Worm (Caenorhabditis elegans) whole organism, mixed stage, embryonic: ENCODE results near the gene dyrb-1.
A peak's percentile ranks its signal among the peaks of the same experiment; 100 is the strongest.

Experiments used
- M03D4.4 ChIP-seq: sonication (generic microtip); optimal IDR thresholded peaks from 2 replicates; lab custom pipeline; 2017; ENCODE audit warnings: mild to moderate bottlenecking, missing genetic modification characterization, missing compliant biosample characterization
- bed-3 ChIP-seq: fragments of 200-800 bp; sonication (Bioruptor generic); optimal IDR thresholded peaks from 3 replicates; lab custom pipeline; 2018; ENCODE audit warnings: mild to moderate bottlenecking, missing genetic modification characterization, moderate library complexity, missing compliant biosample characterization
- blmp-1 ChIP-seq: fragments of 150-350 bp; optimal IDR thresholded peaks from 2 replicates; lab custom pipeline; 2014; ENCODE audit warnings: missing biosample characterization, missing genetic modification characterization
- ceh-39 ChIP-seq: fragments of 150-350 bp; optimal IDR thresholded peaks from 2 replicates; lab custom pipeline; 2014; ENCODE audit warnings: missing biosample characterization, missing genetic modification characterization
- ceh-43 ChIP-seq: fragments of 200-800 bp; sonication (Bioruptor generic); optimal IDR thresholded peaks from 2 replicates; lab custom pipeline; 2018; ENCODE audit warnings: mild to moderate bottlenecking, missing genetic modification characterization, moderate library complexity, missing compliant biosample characterization
- ceh-83 ChIP-seq: fragments of 200-800 bp; sonication (Bioruptor generic); optimal IDR thresholded peaks from 2 replicates; lab custom pipeline; 2018; ENCODE audit warnings: mild to moderate bottlenecking, missing genetic modification characterization, missing compliant biosample characterization
- cnd-1 ChIP-seq: fragments of 200-800 bp; sonication (Bioruptor generic); optimal IDR thresholded peaks from 2 replicates; lab custom pipeline; 2018; ENCODE audit warnings: mild to moderate bottlenecking, missing genetic modification characterization, missing compliant biosample characterization
- drap-1 ChIP-seq: fragments of 200-800 bp; sonication (Bioruptor generic); optimal IDR thresholded peaks from 3 replicates; lab custom pipeline; 2018; ENCODE audit warnings: mild to moderate bottlenecking, missing genetic modification characterization, missing compliant biosample characterization
- elt-1 ChIP-seq: sonication (generic microtip); optimal IDR thresholded peaks from 2 replicates; lab custom pipeline; 2017; ENCODE audit warnings: missing genetic modification characterization, mild to moderate bottlenecking, missing compliant biosample characterization, antibody characterized with exemption, moderate library complexity, borderline replicate concordance; ENCODE audit not compliant: insufficient read depth
- elt-3 ChIP-seq: fragments of 150-350 bp; optimal IDR thresholded peaks from 2 replicates; lab custom pipeline; 2014; ENCODE audit warnings: missing biosample characterization, missing genetic modification characterization
- ham-2 ChIP-seq: fragments of 200-800 bp; sonication (Bioruptor generic); optimal IDR thresholded peaks from 2 replicates; lab custom pipeline; 2018; ENCODE audit warnings: mild to moderate bottlenecking, missing genetic modification characterization, missing compliant biosample characterization
- hlh-1 ChIP-seq: fragments of 150-350 bp; optimal IDR thresholded peaks from 2 replicates; lab custom pipeline; 2014; ENCODE audit warnings: missing biosample characterization, missing genetic modification reagents, missing genetic modification characterization
- lin-13 ChIP-seq: fragments of 150-350 bp; optimal IDR thresholded peaks from 2 replicates; lab custom pipeline; 2014; ENCODE audit warnings: missing biosample characterization, missing genetic modification characterization
- lin-32 ChIP-seq: fragments of 200-800 bp; sonication (Bioruptor generic); optimal IDR thresholded peaks from 2 replicates; lab custom pipeline; 2018; ENCODE audit warnings: mild to moderate bottlenecking, missing genetic modification characterization, missing compliant biosample characterization
- lsy-2 ChIP-seq: fragments of 150-350 bp; optimal IDR thresholded peaks from 2 replicates; lab custom pipeline; 2014; ENCODE audit warnings: missing biosample characterization, missing genetic modification characterization
- mab-5 ChIP-seq: fragments of 150-350 bp; optimal IDR thresholded peaks from 2 replicates; lab custom pipeline; 2014; ENCODE audit warnings: missing biosample characterization, missing genetic modification characterization
- mls-2 ChIP-seq: sonication (generic microtip); optimal IDR thresholded peaks from 2 replicates; lab custom pipeline; 2016; ENCODE audit warnings: mild to moderate bottlenecking, missing genetic modification characterization, moderate library complexity, missing compliant biosample characterization
- nhr-12 ChIP-seq: fragments of 150-350 bp; optimal IDR thresholded peaks from 2 replicates; lab custom pipeline; 2014; ENCODE audit warnings: missing biosample characterization, missing genetic modification characterization
- nhr-2 ChIP-seq: fragments of 150-350 bp; optimal IDR thresholded peaks from 2 replicates; lab custom pipeline; 2014; ENCODE audit warnings: missing biosample characterization, missing genetic modification characterization
- nhr-237 ChIP-seq: fragments of 150-350 bp; optimal IDR thresholded peaks from 2 replicates; lab custom pipeline; 2014; ENCODE audit warnings: missing biosample characterization, missing genetic modification characterization
- nhr-28 ChIP-seq: fragments of 150-350 bp; optimal IDR thresholded peaks from 2 replicates; lab custom pipeline; 2014; ENCODE audit warnings: missing biosample characterization, missing genetic modification characterization
- nhr-76 ChIP-seq: sonication (generic microtip); optimal IDR thresholded peaks from 2 replicates; lab custom pipeline; 2017; ENCODE audit warnings: missing biosample characterization, missing genetic modification characterization
- pha-4 ChIP-seq: fragments of 150-350 bp; optimal IDR thresholded peaks from 2 replicates; lab custom pipeline; 2018; ENCODE audit warnings: missing biosample characterization, missing genetic modification reagents, missing genetic modification characterization
- sem-2 ChIP-seq: fragments of 200-800 bp; sonication (Bioruptor generic); optimal IDR thresholded peaks from 2 replicates; lab custom pipeline; 2018; ENCODE audit warnings: mild to moderate bottlenecking, missing genetic modification characterization, missing compliant biosample characterization
- snpc-4 ChIP-seq: fragments of 150-350 bp; optimal IDR thresholded peaks from 2 replicates; lab custom pipeline; 2014; ENCODE audit warnings: missing biosample characterization, missing genetic modification characterization
- sptf-1 ChIP-seq: sonication (generic microtip); optimal IDR thresholded peaks from 2 replicates; lab custom pipeline; 2017; ENCODE audit warnings: mild to moderate bottlenecking, missing genetic modification characterization, moderate library complexity, missing compliant biosample characterization
- tbx-8 ChIP-seq: fragments of 200-800 bp; sonication (Bioruptor generic); optimal IDR thresholded peaks from 2 replicates; lab custom pipeline; 2018; ENCODE audit warnings: mild to moderate bottlenecking, missing genetic modification characterization, moderate library complexity, missing compliant biosample characterization
- unc-120 ChIP-seq: sonication (generic microtip); optimal IDR thresholded peaks from 2 replicates; lab custom pipeline; 2017; ENCODE audit warnings: missing genetic modification characterization, missing compliant biosample characterization; ENCODE audit not compliant: poor library complexity, severe bottlenecking
- unc-39 ChIP-seq: fragments of 150-350 bp; optimal IDR thresholded peaks from 2 replicates; lab custom pipeline; 2014; ENCODE audit warnings: missing biosample characterization, missing genetic modification characterization
- unc-62 ChIP-seq: fragments of 150-350 bp; optimal IDR thresholded peaks from 2 replicates; lab custom pipeline; 2014; ENCODE audit warnings: missing biosample characterization, missing genetic modification reagents, missing genetic modification characterization
- zip-8 ChIP-seq: fragments of 150-350 bp; optimal IDR thresholded peaks from 2 replicates; lab custom pipeline; 2014; ENCODE audit warnings: missing biosample characterization, missing genetic modification characterization
- ztf-11 ChIP-seq: fragments of 150-350 bp; optimal IDR thresholded peaks from 2 replicates; lab custom pipeline; 2014; ENCODE audit warnings: missing biosample characterization, missing genetic modification characterization

dyrb-1 gene

DNA sequence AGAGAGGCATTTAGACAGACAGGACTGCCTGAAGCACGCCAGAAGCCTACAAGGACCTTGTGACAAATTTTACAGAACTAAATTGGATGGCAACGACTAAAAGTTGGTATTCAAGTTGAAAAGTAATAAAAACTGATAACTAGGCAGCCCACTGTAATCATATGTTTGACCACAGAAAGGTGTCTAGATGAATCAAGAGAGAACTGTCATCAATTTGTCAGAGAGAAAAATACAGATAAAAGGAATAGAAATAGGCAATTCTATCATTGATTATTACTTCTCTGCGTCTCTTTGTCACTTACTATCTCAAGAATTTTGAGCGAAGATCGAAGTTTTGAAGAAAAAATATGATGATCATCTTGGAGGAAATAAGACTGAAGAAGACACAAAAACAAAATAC lies 14.0 kb downstream of the dyrb-1 start:
- TF ChIP-seq blmp-1 (no peak), tbx-8 (GFP tag; lab: Kevin White, UChicago) (no peak)

DNA sequence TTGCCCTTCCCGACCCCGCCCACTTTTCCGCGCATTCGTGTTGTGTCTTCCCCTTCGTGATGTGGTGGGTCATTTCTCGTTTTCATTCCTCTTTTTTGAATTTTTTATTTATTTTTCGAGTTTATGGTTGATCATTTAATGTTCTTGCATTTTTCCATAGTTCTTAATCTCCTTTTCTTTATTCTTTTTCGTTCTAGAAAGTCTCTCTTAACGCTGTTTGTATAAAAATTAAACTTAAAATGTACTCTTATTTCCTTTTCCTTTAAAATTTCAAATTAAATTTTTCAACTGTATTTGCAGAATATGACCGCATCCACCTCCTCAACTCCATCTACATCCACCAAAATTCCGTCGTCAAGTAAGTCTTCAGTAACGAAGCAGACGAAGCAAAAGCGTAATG lies 20.6 kb downstream of the dyrb-1 start, which contains the start of gene hlh-3:
Gene hlh-3 (plus strand): TSS at position 301 of the 400 bp plus-strand sequence.
- TF ChIP-seq M03D4.4 (tag; lab: Kevin White, UChicago) (no peak), snpc-4 (tag; lab: Kevin White, UChicago) (no peak), hlh-1 (no peak), ceh-83 (GFP tag; lab: Kevin White, UChicago) (no peak), lin-13 (tag; lab: Kevin White, UChicago) (no peak), elt-1 (tag; lab: Kevin White, UChicago) (no peak), tbx-8 (GFP tag; lab: Kevin White, UChicago) (no peak), unc-120 (tag; lab: Kevin White, UChicago) (no peak), nhr-2 (tag; lab: Kevin White, UChicago) (no peak), unc-39 (no peak), ztf-11 (tag; lab: Kevin White, UChicago) (no peak), nhr-12 (tag; lab: Kevin White, UChicago) (no peak), mls-2 (tag; lab: Kevin White, UChicago) (no peak), lsy-2 (tag; lab: Kevin White, UChicago) (no peak)

DNA sequence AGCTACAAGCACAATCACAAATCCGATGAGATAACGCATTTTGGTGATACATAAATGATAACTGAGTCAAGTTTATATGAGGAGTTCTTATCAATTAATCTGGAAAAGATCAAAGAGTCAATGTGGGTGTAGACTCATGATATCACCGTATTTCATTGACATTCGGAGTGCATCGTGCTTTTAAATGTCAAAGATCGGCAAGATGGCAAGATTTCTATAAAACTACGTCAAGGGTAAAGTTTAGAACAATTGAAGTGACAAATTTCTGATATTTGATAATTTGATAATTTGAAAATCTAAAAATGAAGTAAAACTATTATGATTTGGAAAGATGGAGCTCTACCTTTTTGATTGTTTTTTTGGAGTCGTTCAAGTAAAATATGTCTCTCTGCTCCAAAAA lies 23.9 kb downstream of the dyrb-1 start, which contains the start of gene sysm-1:
Gene sysm-1 (minus strand): TSS at position 101 of the 400 bp plus-strand sequence.
- TF ChIP-seq nhr-237 (tag; lab: Kevin White, UChicago) (no peak), ham-2 (GFP tag; lab: Kevin White, UChicago) (no peak), lin-13 (tag; lab: Kevin White, UChicago) (no peak)

DNA sequence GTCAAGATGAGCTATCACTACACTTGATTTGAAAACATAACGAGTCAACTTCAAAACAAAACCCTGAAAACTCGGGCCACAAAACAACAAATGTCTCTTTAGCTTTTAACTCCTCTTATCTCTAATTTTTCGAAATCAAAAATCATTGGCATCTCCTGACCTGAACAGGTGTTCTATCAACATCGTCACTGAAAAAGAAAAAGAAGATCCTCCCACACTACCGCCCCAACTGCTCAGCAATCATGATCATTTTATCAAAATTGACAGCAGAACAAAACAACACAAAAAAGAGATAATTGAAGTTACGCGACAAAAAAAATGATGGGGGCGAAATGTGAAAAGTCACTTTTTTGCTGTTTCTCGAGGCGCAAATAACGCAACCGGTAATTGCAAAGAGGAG lies 28.6 kb downstream of the dyrb-1 start:
- no peak for TF ChIP-seq ceh-83 (GFP tag; lab: Kevin White, UChicago)
- TF ChIP-seq elt-1 (tag; lab: Kevin White, UChicago), result no peak
- no peak for TF ChIP-seq pha-4 (tag; lab: Kevin White, UChicago)
- TF ChIP-seq M03D4.4 (tag; lab: Kevin White, UChicago), result no peak
- no peak for TF ChIP-seq nhr-76
- no peak for TF ChIP-seq sem-2 (GFP tag; lab: Kevin White, UChicago)
- TF ChIP-seq nhr-237 (tag; lab: Kevin White, UChicago), result no peak
- no peak for TF ChIP-seq sptf-1 (tag; lab: Kevin White, UChicago)

DNA sequence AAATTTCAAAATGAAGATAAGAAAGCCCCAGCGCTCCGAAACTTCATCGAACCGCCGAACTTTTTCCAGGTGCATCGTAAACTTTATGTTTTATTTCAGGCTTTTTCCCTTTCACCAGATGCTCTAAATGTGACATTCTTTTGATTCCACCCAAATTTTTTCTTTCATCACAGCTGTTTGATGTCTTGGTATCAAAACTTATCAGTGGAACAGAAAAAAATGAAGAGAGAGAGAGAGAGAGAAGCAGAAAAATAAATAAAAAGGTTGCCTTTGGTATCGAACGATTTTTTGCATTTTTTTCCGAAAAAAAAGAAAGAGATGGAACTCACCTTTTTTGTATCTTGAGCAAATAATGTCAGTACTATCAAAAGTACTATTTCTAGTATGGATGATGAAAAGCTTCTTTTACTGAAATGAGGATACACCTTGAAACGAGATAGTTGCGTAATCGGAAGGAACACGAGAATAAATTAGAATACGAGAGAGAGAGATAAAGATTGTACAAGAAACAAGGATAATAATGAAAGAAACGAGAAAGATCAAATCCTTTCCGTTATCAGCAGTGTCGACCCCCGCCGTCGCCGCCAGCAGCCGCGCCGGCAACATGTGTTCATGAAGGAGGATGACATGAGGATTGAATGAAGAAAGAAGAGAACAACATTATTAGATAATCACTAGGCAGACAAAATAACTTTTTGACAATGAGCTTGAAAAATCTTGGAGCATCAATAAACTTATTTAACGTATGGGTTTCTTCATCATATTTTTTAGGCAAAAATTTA lies 30.7 kb downstream of the dyrb-1 start:
- TF ChIP-seq nhr-2 (tag; lab: Kevin White, UChicago) (no peak), unc-62 (GFP tag; lab: Kevin White, UChicago) (peak; percentile 46), drap-1 (GFP tag; lab: Kevin White, UChicago) (no peak), nhr-28 (no peak), mls-2 (tag; lab: Kevin White, UChicago) (no peak), bed-3 (GFP tag; lab: Kevin White, UChicago) (no peak), unc-120 (tag; lab: Kevin White, UChicago) (peak; percentile 54), zip-8 (tag; lab: Kevin White, UChicago) (peak; percentile 39), hlh-1 (peak; percentile 79), unc-39 (no peak)

DNA sequence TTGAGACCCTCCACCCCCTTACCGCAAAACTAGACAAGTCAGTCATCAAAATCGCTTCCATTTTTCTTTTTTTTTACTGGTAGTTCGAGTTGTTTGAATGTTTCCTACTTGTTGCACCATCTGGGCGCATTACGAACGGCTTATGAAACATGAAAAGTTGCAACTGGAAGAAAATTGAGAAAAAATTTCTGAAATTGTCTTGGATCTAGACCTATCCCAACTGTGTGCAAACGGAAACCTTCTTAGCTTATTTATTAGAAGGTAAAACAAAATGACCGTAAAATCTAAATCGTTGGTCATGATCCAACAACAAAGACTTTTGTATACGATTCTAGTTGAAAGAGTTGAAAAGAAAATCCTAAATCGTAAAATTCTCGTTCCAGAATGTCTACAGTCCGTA lies 32.5 kb downstream of the dyrb-1 start:
- TF ChIP-seq nhr-76, result no peak
- TF ChIP-seq sem-2 (GFP tag; lab: Kevin White, UChicago), result no peak
- no peak for TF ChIP-seq zip-8 (tag; lab: Kevin White, UChicago)
- no peak for TF ChIP-seq ceh-39 (tag; lab: Kevin White, UChicago)
- no peak for TF ChIP-seq M03D4.4 (tag; lab: Kevin White, UChicago)
- no peak for TF ChIP-seq bed-3 (GFP tag; lab: Kevin White, UChicago)
- TF ChIP-seq ham-2 (GFP tag; lab: Kevin White, UChicago), result no peak
- TF ChIP-seq blmp-1, result no peak
- TF ChIP-seq sptf-1 (tag; lab: Kevin White, UChicago), result no peak
- TF ChIP-seq ceh-43 (GFP tag; lab: Kevin White, UChicago), result no peak
- TF ChIP-seq mab-5 (tag; lab: Kevin White, UChicago), result no peak
- no peak for TF ChIP-seq nhr-12 (tag; lab: Kevin White, UChicago)
- TF ChIP-seq elt-1 (tag; lab: Kevin White, UChicago), result no peak
- no peak for TF ChIP-seq pha-4 (tag; lab: Kevin White, UChicago)
- no peak for TF ChIP-seq lin-32 (GFP tag; lab: Kevin White, UChicago)
- TF ChIP-seq lin-13 (tag; lab: Kevin White, UChicago), result no peak
- TF ChIP-seq nhr-2 (tag; lab: Kevin White, UChicago), result no peak
- no peak for TF ChIP-seq nhr-237 (tag; lab: Kevin White, UChicago)
- TF ChIP-seq elt-3, result no peak
- no peak for TF ChIP-seq cnd-1 (tag; lab: Kevin White, UChicago)
